Worm (Caenorhabditis elegans) whole organism, mixed stage, embryonic: ENCODE data around the gene EEED8.18.

Experiments used
- M03D4.4 ChIP-seq: sonication (generic microtip); optimal IDR thresholded peaks from 2 replicates; lab custom pipeline; 2017; ENCODE audit warnings: mild to moderate bottlenecking, missing genetic modification characterization, missing compliant biosample characterization
- bed-3 ChIP-seq: fragments of 200-800 bp; sonication (Bioruptor generic); optimal IDR thresholded peaks from 3 replicates; lab custom pipeline; 2018; ENCODE audit warnings: mild to moderate bottlenecking, missing genetic modification characterization, moderate library complexity, missing compliant biosample characterization
- blmp-1 ChIP-seq: fragments of 150-350 bp; optimal IDR thresholded peaks from 2 replicates; lab custom pipeline; 2014; ENCODE audit warnings: missing biosample characterization, missing genetic modification characterization
- ceh-39 ChIP-seq: fragments of 150-350 bp; optimal IDR thresholded peaks from 2 replicates; lab custom pipeline; 2014; ENCODE audit warnings: missing biosample characterization, missing genetic modification characterization
- ceh-43 ChIP-seq: fragments of 200-800 bp; sonication (Bioruptor generic); optimal IDR thresholded peaks from 2 replicates; lab custom pipeline; 2018; ENCODE audit warnings: mild to moderate bottlenecking, missing genetic modification characterization, moderate library complexity, missing compliant biosample characterization
- ceh-83 ChIP-seq: fragments of 200-800 bp; sonication (Bioruptor generic); optimal IDR thresholded peaks from 2 replicates; lab custom pipeline; 2018; ENCODE audit warnings: mild to moderate bottlenecking, missing genetic modification characterization, missing compliant biosample characterization
- ces-1 ChIP-seq: fragments of 150-350 bp; optimal IDR thresholded peaks from 2 replicates; lab custom pipeline; 2014; ENCODE audit warnings: missing biosample characterization, missing genetic modification reagents, missing genetic modification characterization
- cnd-1 ChIP-seq: fragments of 200-800 bp; sonication (Bioruptor generic); optimal IDR thresholded peaks from 2 replicates; lab custom pipeline; 2018; ENCODE audit warnings: mild to moderate bottlenecking, missing genetic modification characterization, missing compliant biosample characterization
- drap-1 ChIP-seq: fragments of 200-800 bp; sonication (Bioruptor generic); optimal IDR thresholded peaks from 3 replicates; lab custom pipeline; 2018; ENCODE audit warnings: mild to moderate bottlenecking, missing genetic modification characterization, missing compliant biosample characterization
- elt-1 ChIP-seq: sonication (generic microtip); optimal IDR thresholded peaks from 2 replicates; lab custom pipeline; 2017; ENCODE audit warnings: missing genetic modification characterization, mild to moderate bottlenecking, missing compliant biosample characterization, antibody characterized with exemption, moderate library complexity, borderline replicate concordance; ENCODE audit not compliant: insufficient read depth
- elt-3 ChIP-seq: fragments of 150-350 bp; optimal IDR thresholded peaks from 2 replicates; lab custom pipeline; 2014; ENCODE audit warnings: missing biosample characterization, missing genetic modification characterization
- flh-1 ChIP-seq: fragments of 200-800 bp; sonication (Bioruptor generic); optimal IDR thresholded peaks from 2 replicates; lab custom pipeline; 2018; ENCODE audit warnings: mild to moderate bottlenecking, missing genetic modification characterization, moderate library complexity, missing compliant biosample characterization
- ham-2 ChIP-seq: fragments of 200-800 bp; sonication (Bioruptor generic); optimal IDR thresholded peaks from 2 replicates; lab custom pipeline; 2018; ENCODE audit warnings: mild to moderate bottlenecking, missing genetic modification characterization, missing compliant biosample characterization
- lsy-2 ChIP-seq: fragments of 150-350 bp; optimal IDR thresholded peaks from 2 replicates; lab custom pipeline; 2014; ENCODE audit warnings: missing biosample characterization, missing genetic modification characterization
- mep-1 ChIP-seq: fragments of 150-350 bp; optimal IDR thresholded peaks from 2 replicates; lab custom pipeline; 2017; ENCODE audit warnings: missing biosample characterization, missing genetic modification reagents, missing genetic modification characterization, inconsistent platforms
- mls-2 ChIP-seq: sonication (generic microtip); optimal IDR thresholded peaks from 2 replicates; lab custom pipeline; 2016; ENCODE audit warnings: mild to moderate bottlenecking, missing genetic modification characterization, moderate library complexity, missing compliant biosample characterization
- nhr-12 ChIP-seq: fragments of 150-350 bp; optimal IDR thresholded peaks from 2 replicates; lab custom pipeline; 2014; ENCODE audit warnings: missing biosample characterization, missing genetic modification characterization
- nhr-2 ChIP-seq: fragments of 150-350 bp; optimal IDR thresholded peaks from 2 replicates; lab custom pipeline; 2014; ENCODE audit warnings: missing biosample characterization, missing genetic modification characterization
- nhr-237 ChIP-seq: fragments of 150-350 bp; optimal IDR thresholded peaks from 2 replicates; lab custom pipeline; 2014; ENCODE audit warnings: missing biosample characterization, missing genetic modification characterization
- nhr-28 ChIP-seq: fragments of 150-350 bp; optimal IDR thresholded peaks from 2 replicates; lab custom pipeline; 2014; ENCODE audit warnings: missing biosample characterization, missing genetic modification characterization
- nhr-76 ChIP-seq: sonication (generic microtip); optimal IDR thresholded peaks from 2 replicates; lab custom pipeline; 2017; ENCODE audit warnings: missing biosample characterization, missing genetic modification characterization
- pha-4 ChIP-seq: fragments of 150-350 bp; optimal IDR thresholded peaks from 2 replicates; lab custom pipeline; 2018; ENCODE audit warnings: missing biosample characterization, missing genetic modification reagents, missing genetic modification characterization
- sem-2 ChIP-seq: fragments of 200-800 bp; sonication (Bioruptor generic); optimal IDR thresholded peaks from 2 replicates; lab custom pipeline; 2018; ENCODE audit warnings: mild to moderate bottlenecking, missing genetic modification characterization, missing compliant biosample characterization
- snpc-4 ChIP-seq: fragments of 150-350 bp; optimal IDR thresholded peaks from 2 replicates; lab custom pipeline; 2014; ENCODE audit warnings: missing biosample characterization, missing genetic modification characterization
- sptf-1 ChIP-seq: sonication (generic microtip); optimal IDR thresholded peaks from 2 replicates; lab custom pipeline; 2017; ENCODE audit warnings: mild to moderate bottlenecking, missing genetic modification characterization, moderate library complexity, missing compliant biosample characterization
- tbx-8 ChIP-seq: fragments of 200-800 bp; sonication (Bioruptor generic); optimal IDR thresholded peaks from 2 replicates; lab custom pipeline; 2018; ENCODE audit warnings: mild to moderate bottlenecking, missing genetic modification characterization, moderate library complexity, missing compliant biosample characterization
- unc-120 ChIP-seq: sonication (generic microtip); optimal IDR thresholded peaks from 2 replicates; lab custom pipeline; 2017; ENCODE audit warnings: missing genetic modification characterization, missing compliant biosample characterization; ENCODE audit not compliant: poor library complexity, severe bottlenecking
- unc-39 ChIP-seq: fragments of 150-350 bp; optimal IDR thresholded peaks from 2 replicates; lab custom pipeline; 2014; ENCODE audit warnings: missing biosample characterization, missing genetic modification characterization
- unc-62 ChIP-seq: fragments of 150-350 bp; optimal IDR thresholded peaks from 2 replicates; lab custom pipeline; 2014; ENCODE audit warnings: missing biosample characterization, missing genetic modification reagents, missing genetic modification characterization
- ztf-11 ChIP-seq: fragments of 150-350 bp; optimal IDR thresholded peaks from 2 replicates; lab custom pipeline; 2014; ENCODE audit warnings: missing biosample characterization, missing genetic modification characterization

The EEED8.18 gene

DNA sequence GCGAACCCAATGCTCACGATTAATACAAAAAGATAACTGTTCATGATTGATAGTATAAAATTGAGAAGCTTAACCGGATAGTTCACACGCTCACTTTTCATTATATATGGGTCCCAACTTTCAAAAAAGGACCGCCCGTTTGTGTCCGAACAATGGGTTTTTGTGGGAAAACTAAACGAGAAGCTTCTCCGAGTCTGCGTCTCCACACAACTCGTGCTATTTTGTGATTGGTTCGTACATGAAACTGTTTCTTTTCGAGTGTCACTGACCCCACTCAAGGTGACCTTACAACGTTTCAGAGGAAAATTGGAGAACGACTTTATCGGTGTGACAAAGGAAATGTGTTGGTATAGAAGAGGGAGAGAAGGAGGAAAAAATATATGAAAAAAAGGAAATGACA is 24.4 kb upstream of the EEED8.18 start, which contains the start of gene dct-5:
Gene dct-5, minus strand, starts transcription at position 101 of the 400 bp plus-strand sequence.
- TF ChIP-seq bed-3 (GFP tag; lab: Kevin White, UChicago) (no peak), unc-120 (tag; lab: Kevin White, UChicago) (no peak), sem-2 (GFP tag; lab: Kevin White, UChicago) (no peak), cnd-1 (tag; lab: Kevin White, UChicago) (no peak), ham-2 (no peak), drap-1 (GFP tag; lab: Kevin White, UChicago) (no peak), tbx-8 (GFP tag; lab: Kevin White, UChicago) (no peak), nhr-12 (no peak), unc-62 (GFP tag; lab: Kevin White, UChicago) (no peak), ztf-11 (no peak), snpc-4 (tag; lab: Kevin White, UChicago) (no peak), ceh-83 (no peak), blmp-1 (tag; lab: Kevin White, UChicago) (no peak), elt-1 (tag; lab: Kevin White, UChicago) (no peak), nhr-76 (no peak)

DNA sequence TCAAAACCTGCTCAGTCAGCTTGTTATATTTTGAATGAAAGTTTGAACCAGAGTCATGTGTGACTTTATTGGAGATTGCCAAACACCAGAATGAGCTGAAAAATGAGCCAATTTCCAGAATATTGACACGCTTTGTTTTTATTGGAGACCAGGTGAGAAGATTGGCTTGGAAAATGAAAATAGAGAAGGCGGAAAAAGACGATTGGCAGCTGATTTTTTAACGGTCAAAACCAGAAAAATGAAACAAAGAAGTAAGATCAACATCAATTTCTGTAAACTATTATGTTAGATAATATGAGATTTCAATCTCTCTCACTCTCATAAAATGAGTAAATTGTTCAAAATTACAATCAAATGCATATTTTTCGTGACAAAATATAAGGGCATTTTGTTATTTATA is 20.7 kb upstream of the EEED8.18 start, which contains the start of gene srx-114:
Gene srx-114, minus strand, starts transcription at position 101 of the 400 bp plus-strand sequence.
- TF ChIP-seq ceh-43, result no peak
- no peak for TF ChIP-seq ham-2
- no peak for TF ChIP-seq unc-120 (tag; lab: Kevin White, UChicago)
- no peak for TF ChIP-seq drap-1 (GFP tag; lab: Kevin White, UChicago)
- no peak for TF ChIP-seq snpc-4 (tag; lab: Kevin White, UChicago)
- no peak for TF ChIP-seq mep-1
- TF ChIP-seq nhr-237 (tag; lab: Kevin White, UChicago), result no peak
- no peak for TF ChIP-seq ces-1
- no peak for TF ChIP-seq nhr-2 (tag; lab: Kevin White, UChicago)
- no peak for TF ChIP-seq mls-2 (tag; lab: Kevin White, UChicago)
- TF ChIP-seq sptf-1 (tag; lab: Kevin White, UChicago), result no peak
- no peak for TF ChIP-seq lsy-2 (tag; lab: Kevin White, UChicago)
- no peak for TF ChIP-seq elt-1 (tag; lab: Kevin White, UChicago)
- TF ChIP-seq ceh-39 (tag; lab: Kevin White, UChicago), result no peak
- TF ChIP-seq flh-1 (GFP tag; lab: Kevin White, UChicago), result no peak
- TF ChIP-seq unc-39 (tag; lab: Kevin White, UChicago), result no peak

DNA sequence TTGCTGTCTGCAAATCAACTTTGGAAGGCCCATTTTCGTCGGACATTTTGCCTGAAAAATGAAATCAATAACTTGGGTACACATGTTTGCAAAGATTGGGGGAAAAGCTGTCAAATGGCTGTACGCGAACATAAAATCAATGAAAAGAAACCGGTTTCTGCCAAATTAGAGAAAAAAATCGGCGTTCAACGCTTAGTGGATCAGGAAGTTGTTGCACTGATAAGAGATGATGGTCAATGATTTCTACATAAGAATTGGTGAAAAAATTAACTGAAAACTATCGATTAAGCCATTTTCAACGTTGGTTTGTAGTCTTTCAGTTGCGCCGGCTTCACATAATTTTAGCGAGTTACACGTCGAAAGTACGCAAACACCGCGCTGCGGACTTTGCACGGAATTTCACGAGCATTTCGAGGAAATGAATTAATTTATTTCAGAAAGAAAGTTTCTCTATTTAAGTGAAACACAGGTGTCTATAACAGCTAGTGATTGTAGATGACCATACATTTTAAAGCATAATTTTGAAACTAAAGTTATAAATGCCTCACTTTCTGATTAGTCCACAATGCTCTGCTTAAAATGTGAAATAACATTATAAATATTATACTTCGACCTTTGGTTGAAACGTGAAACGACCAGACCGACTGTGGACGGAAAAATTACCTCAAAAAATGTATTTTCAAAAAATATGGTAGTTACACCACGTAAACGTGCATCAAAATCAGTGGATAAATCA is 17.3 kb upstream of the EEED8.18 start, which contains the start of the genes F07F6.4 and F07F6.2:
Gene F07F6.4, minus strand, starts transcription at position 51 of the 736 bp plus-strand sequence.
Gene F07F6.2, plus strand, starts transcription at position 686 of the 736 bp plus-strand sequence.
- TF ChIP-seq ceh-83 (peak; percentile 19), ceh-43 (no peak), ham-2 (peak; percentile 0), unc-62 (GFP tag; lab: Kevin White, UChicago) (no peak), mep-1 (peak; percentile 7), ztf-11 (no peak)
- TF ChIP-seq, all 35 proteins: peak for 3

DNA sequence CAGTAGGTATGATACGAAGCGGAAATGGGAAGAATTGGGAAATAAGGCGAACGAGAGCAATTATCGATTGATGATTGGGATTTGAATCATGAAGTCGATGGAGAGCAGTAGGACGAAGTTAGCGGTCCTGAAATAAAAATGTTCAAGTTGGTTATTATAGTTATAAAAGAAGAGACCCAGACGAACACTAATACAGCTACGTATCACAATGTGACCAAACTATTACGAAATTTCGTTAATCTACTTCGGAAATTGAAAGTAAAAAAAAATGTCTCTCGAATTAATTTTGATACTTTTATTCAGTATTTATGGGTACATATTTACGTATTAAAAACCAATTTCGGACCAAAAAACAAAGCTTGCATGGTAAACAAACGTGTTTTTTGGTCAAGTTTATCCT is 14.1 kb upstream of the EEED8.18 start:
- TF ChIP-seq snpc-4 (tag; lab: Kevin White, UChicago) (no peak), blmp-1 (tag; lab: Kevin White, UChicago) (no peak), M03D4.4 (tag; lab: Kevin White, UChicago) (no peak), unc-120 (tag; lab: Kevin White, UChicago) (no peak), nhr-28 (tag; lab: Kevin White, UChicago) (no peak), elt-3 (tag; lab: Kevin White, UChicago) (no peak), tbx-8 (GFP tag; lab: Kevin White, UChicago) (no peak), drap-1 (GFP tag; lab: Kevin White, UChicago) (no peak), unc-62 (GFP tag; lab: Kevin White, UChicago) (no peak), bed-3 (GFP tag; lab: Kevin White, UChicago) (no peak), unc-39 (tag; lab: Kevin White, UChicago) (no peak), ham-2 (no peak), cnd-1 (tag; lab: Kevin White, UChicago) (no peak), nhr-2 (tag; lab: Kevin White, UChicago) (no peak), pha-4 (no peak), flh-1 (GFP tag; lab: Kevin White, UChicago) (no peak), ceh-83 (no peak), ztf-11 (no peak)
- TF ChIP-seq, all 35 proteins: peak for 0
